Worm (Caenorhabditis elegans) whole organism, young adult: ENCODE results near the gene R07E5.11.

Experiments
- B0261.1 ChIP-seq: sonication (generic microtip); optimal IDR thresholded peaks from 2 replicates; lab custom pipeline; 2016; ENCODE audit warnings: mild to moderate bottlenecking, missing genetic modification characterization, moderate library complexity, missing compliant biosample characterization
- C17E4.6 ChIP-seq: fragments of 200-800 bp; sonication (Bioruptor generic); IDR thresholded peaks from 2 replicates; pipeline ENCODE4 v1.3.6; 2022; ENCODE audit warnings: missing genetic modification reagents, missing genetic modification characterization, missing compliant biosample characterization
- F37B4.10 ChIP-seq: fragments of 200-800 bp; sonication (Bioruptor generic); IDR thresholded peaks from 2 replicates; pipeline ENCODE4 v1.3.6; 2022; ENCODE audit warnings: missing genetic modification characterization, missing compliant biosample characterization
- F49E8.2 ChIP-seq: sonication (generic microtip); optimal IDR thresholded peaks from 3 replicates; lab custom pipeline; 2017; ENCODE audit warnings: missing genetic modification characterization, mild to moderate bottlenecking, missing compliant biosample characterization, antibody characterized with exemption, moderate library complexity; ENCODE audit not compliant: insufficient read depth
- F57A8.1 ChIP-seq: fragments of 200-800 bp; sonication (Bioruptor generic); optimal IDR thresholded peaks from 2 replicates; lab custom pipeline; 2018; ENCODE audit warnings: mild to moderate bottlenecking, missing genetic modification characterization, moderate library complexity, missing compliant biosample characterization
- F57C9.4 ChIP-seq: sonication (generic microtip); optimal IDR thresholded peaks from 2 replicates; lab custom pipeline; 2017; ENCODE audit warnings: mild to moderate bottlenecking, missing genetic modification characterization, missing compliant biosample characterization
- K12H6.12 ChIP-seq: fragments of 200-800 bp; sonication (Bioruptor generic); optimal IDR thresholded peaks from 2 replicates; lab custom pipeline; 2018; ENCODE audit warnings: mild to moderate bottlenecking, missing genetic modification characterization, missing compliant biosample characterization
- T26A5.8 ChIP-seq: sonication (generic microtip); optimal IDR thresholded peaks from 2 replicates; lab custom pipeline; 2016; ENCODE audit warnings: missing genetic modification characterization, missing compliant biosample characterization
- Y53G8AR.9 ChIP-seq: fragments of 200-800 bp; sonication (Bioruptor generic); conservative IDR thresholded peaks from 2 replicates; pipeline ENCODE4 v1.3.6; 2022; ENCODE audit warnings: missing genetic modification reagents, missing genetic modification characterization, missing compliant biosample characterization
- atf-7 ChIP-seq: sonication (generic microtip); optimal IDR thresholded peaks from 2 replicates; lab custom pipeline; 2017; ENCODE audit warnings: mild to moderate bottlenecking, missing genetic modification characterization, missing compliant biosample characterization
- bed-1 ChIP-seq: fragments of 200-800 bp; sonication (Bioruptor generic); IDR thresholded peaks from 2 replicates; pipeline ENCODE4 v1.3.6; 2022; ENCODE audit warnings: missing genetic modification reagents, missing genetic modification characterization, missing compliant biosample characterization
- ccch-3 ChIP-seq: fragments of 200-800 bp; sonication (Bioruptor generic); optimal IDR thresholded peaks from 2 replicates; lab custom pipeline; 2018; ENCODE audit warnings: mild to moderate bottlenecking, missing genetic modification characterization, missing compliant biosample characterization
- ceh-27 ChIP-seq: fragments of 200-800 bp; sonication (Bioruptor generic); optimal IDR thresholded peaks from 2 replicates; lab custom pipeline; 2018; ENCODE audit warnings: mild to moderate bottlenecking, missing genetic modification characterization, moderate library complexity, missing compliant biosample characterization
- ceh-58 ChIP-seq: fragments of 200-800 bp; sonication (Bioruptor generic); IDR thresholded peaks from 2 replicates; pipeline ENCODE4 v1.3.6; 2022; ENCODE audit warnings: missing genetic modification characterization, missing compliant biosample characterization
- die-1 ChIP-seq: sonication (generic microtip); optimal IDR thresholded peaks from 2 replicates; lab custom pipeline; 2016; ENCODE audit warnings: missing genotype, mild to moderate bottlenecking, missing genetic modification characterization, missing compliant biosample characterization
- dox-1 ChIP-seq: fragments of 200-800 bp; sonication (Bioruptor generic); IDR thresholded peaks from 2 replicates; pipeline ENCODE4 v1.3.6; 2022; ENCODE audit warnings: missing genetic modification reagents, missing genetic modification characterization, missing compliant biosample characterization
- fkh-3 ChIP-seq: sonication (generic microtip); optimal IDR thresholded peaks from 2 replicates; lab custom pipeline; 2016; ENCODE audit warnings: mild to moderate bottlenecking, missing genetic modification characterization, missing compliant biosample characterization
- him-1 ChIP-seq: sonication (generic microtip); optimal IDR thresholded peaks from 2 replicates; lab custom pipeline; 2016; ENCODE audit warnings: missing genotype, missing genetic modification reagents, missing genetic modification characterization, missing compliant biosample characterization
- hmg-1.2 ChIP-seq: fragments of 200-800 bp; sonication (Bioruptor generic); IDR thresholded peaks from 2 replicates; pipeline ENCODE4 v1.3.6; 2022; ENCODE audit warnings: missing genetic modification reagents, missing genetic modification characterization, missing compliant biosample characterization
- hrde-1 ChIP-seq: sonication (generic microtip); optimal IDR thresholded peaks from 2 replicates; lab custom pipeline; 2016; ENCODE audit warnings: missing genetic modification characterization, mild to moderate bottlenecking, missing compliant biosample characterization, moderate library complexity, missing genotype, missing genetic modification reagents, borderline replicate concordance
- lin-26 ChIP-seq: fragments of 200-800 bp; sonication (Bioruptor generic); IDR thresholded peaks from 2 replicates; pipeline ENCODE4 v1.3.6; 2022; ENCODE audit warnings: missing genetic modification reagents, missing genetic modification characterization, missing compliant biosample characterization
- rpc-1 ChIP-seq, 2 experiments: fragments of 150-350 bp in 1 of 2; sonication (generic microtip) in 1 of 2; optimal IDR thresholded peaks; 2 replicates each; lab custom pipeline; 2014 to 2018; ENCODE audit warnings: missing biosample characterization in 1 of 2, missing genetic modification characterization in 1 of 2, missing genetic modification reagents in 1 of 2, missing genotype in 1 of 2
- snpc-1.3 ChIP-seq: sonication (generic microtip); optimal IDR thresholded peaks from 2 replicates; lab custom pipeline; 2017; ENCODE audit warnings: missing genetic modification characterization, mild to moderate bottlenecking, missing compliant biosample characterization, antibody characterized with exemption, moderate library complexity, missing genotype, missing genetic modification reagents; ENCODE audit not compliant: insufficient read depth
- tbx-9 ChIP-seq: sonication (generic microtip); optimal IDR thresholded peaks from 2 replicates; lab custom pipeline; 2016; ENCODE audit warnings: borderline replicate concordance, missing genetic modification characterization, inconsistent platforms, missing compliant biosample characterization
- unc-62 ChIP-seq: fragments of 150-350 bp; optimal IDR thresholded peaks from 2 replicates; lab custom pipeline; 2014; ENCODE audit warnings: missing biosample characterization, missing genetic modification reagents, missing genetic modification characterization
- zim-3 ChIP-seq: sonication (generic microtip); optimal IDR thresholded peaks from 2 replicates; lab custom pipeline; 2017; ENCODE audit warnings: mild to moderate bottlenecking, missing genetic modification characterization, moderate library complexity, missing compliant biosample characterization
- ztf-25 ChIP-seq: fragments of 200-800 bp; sonication (Bioruptor generic); IDR thresholded peaks from 2 replicates; pipeline ENCODE4 v1.3.6; 2022; ENCODE audit warnings: missing genetic modification reagents, missing genetic modification characterization, missing compliant biosample characterization
- ztf-3 ChIP-seq: fragments of 200-800 bp; sonication (Bioruptor generic); optimal IDR thresholded peaks from 2 replicates; lab custom pipeline; 2018; ENCODE audit warnings: mild to moderate bottlenecking, missing genetic modification characterization, missing compliant biosample characterization

Gene R07E5.11

DNA sequence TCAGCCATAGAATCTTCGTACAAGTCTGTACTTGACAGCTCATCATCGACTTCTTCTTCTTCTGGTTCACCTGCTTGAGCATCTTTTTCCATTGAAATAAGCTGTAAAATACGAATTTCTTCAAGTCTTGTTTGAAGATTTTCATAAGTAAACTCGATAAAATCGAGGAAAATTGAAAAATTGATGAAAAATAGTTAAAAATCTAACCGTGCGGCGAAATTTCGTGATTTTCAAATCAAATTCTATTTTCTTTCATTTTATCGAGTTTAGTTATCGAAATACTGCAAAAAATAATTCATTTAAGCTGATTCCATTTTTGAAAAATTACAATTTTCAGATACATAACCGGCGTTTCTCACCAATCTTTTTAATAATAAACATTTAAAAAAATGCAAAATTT is at the start of gene R07E5.11:
Gene R07E5.11, minus strand, starts transcription at position 101 of the 400 bp plus-strand sequence.
- TF ChIP-seq him-1, result peak; percentile 34
- TF ChIP-seq zim-3, result no peak

DNA sequence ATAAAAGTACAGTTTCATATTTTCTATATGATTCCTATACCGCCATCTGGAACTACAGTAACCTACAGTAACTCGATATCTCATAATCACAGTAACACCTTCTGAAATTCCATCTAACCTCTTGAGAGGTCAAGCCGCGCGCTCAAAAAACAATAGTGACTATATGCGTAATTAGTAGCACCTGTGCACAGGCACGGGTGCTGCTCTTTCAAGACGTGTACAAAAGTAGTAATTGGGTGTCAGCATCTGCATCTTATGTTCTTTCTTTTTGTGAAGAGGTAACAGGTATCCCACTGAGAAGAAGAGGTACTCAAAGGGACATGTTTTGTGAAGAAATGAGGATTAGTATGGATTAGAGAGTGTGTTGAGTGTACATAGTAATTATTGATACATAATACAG is 46.3 kb upstream of the R07E5.11 start:
- TF ChIP-seq ceh-27 (GFP tag; lab: Kevin White, UChicago) (no peak), K12H6.12 (tag; lab: Kevin White, UChicago) (no peak), Y53G8AR.9 (GFP tag; lab: Robert Waterston, UW) (no peak), dox-1 (GFP tag; lab: Robert Waterston, UW) (no peak), lin-26 (GFP tag; lab: Robert Waterston, UW) (no peak), C17E4.6 (GFP tag; lab: Robert Waterston, UW) (no peak), fkh-3 (tag; lab: Kevin White, UChicago) (no peak), rpc-1 (optimal IDR thresholded peaks at IDR 0.05; lab: Kevin White, UChicago) (no peak), rpc-1 (tag; optimal IDR thresholded peaks at IDR 0.05; lab: Kevin White, UChicago) (no peak), F57C9.4 (tag; lab: Kevin White, UChicago) (no peak), snpc-1.3 (tag; lab: Kevin White, UChicago) (no peak)

ce11 chrIII:4460242-4460641 is 45.2 kb upstream of the R07E5.11 start:
- TF ChIP-seq atf-7 (tag; lab: Kevin White, UChicago) (no peak), B0261.1 (tag; lab: Kevin White, UChicago) (no peak), fkh-3 (tag; lab: Kevin White, UChicago) (no peak), die-1 (tag; lab: Kevin White, UChicago) (no peak), ccch-3 (GFP tag; lab: Kevin White, UChicago) (no peak), tbx-9 (tag; lab: Kevin White, UChicago) (no peak), ztf-3 (no peak)

DNA sequence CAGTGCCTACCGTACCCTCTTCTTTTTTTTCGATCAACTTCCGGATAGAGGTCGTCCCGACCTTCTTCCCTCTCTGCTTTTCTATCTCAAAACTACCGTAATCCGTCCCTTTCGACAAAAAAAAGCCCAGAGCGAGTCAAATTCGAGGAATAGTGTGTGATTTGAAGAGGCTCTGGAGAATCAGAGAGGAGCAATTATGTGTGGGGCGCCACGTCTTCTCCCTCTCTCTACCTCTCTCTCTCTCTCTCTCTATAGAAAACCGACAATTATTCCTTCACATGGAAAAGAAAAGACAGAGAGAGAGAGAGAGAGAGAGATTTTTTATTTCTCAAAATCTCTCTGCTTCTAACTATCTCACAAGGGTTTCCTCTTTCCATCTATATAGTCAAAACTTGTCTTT is 41.5 kb upstream of the R07E5.11 start:
- no peak for TF ChIP-seq T26A5.8 (tag; lab: Kevin White, UChicago)
- no peak for TF ChIP-seq F49E8.2 (tag; lab: Kevin White, UChicago)
- TF ChIP-seq hmg-1.2 (GFP tag; lab: Robert Waterston, UW), result peak; percentile 27; the same call in 1 of the 2 replicates

ce11 chrIII:4454919-4455318 is 39.9 kb upstream of the R07E5.11 start:
- TF ChIP-seq F57A8.1 (GFP tag; lab: Kevin White, UChicago) (no peak), lin-26 (GFP tag; lab: Robert Waterston, UW) (0 out of 2 replicates have a peak, but pooled peaks have one; percentile 19)
- TF ChIP-seq, all 124 proteins: peak for 1

ce11 chrIII:4453768-4454167 is 38.7 kb upstream of the R07E5.11 start:
- TF ChIP-seq die-1 (tag; lab: Kevin White, UChicago) (no peak), unc-62 (peak; percentile 89), ceh-58 (GFP tag; lab: Robert Waterston, UW) (no peak), bed-1 (GFP tag; lab: Robert Waterston, UW) (no peak), F37B4.10 (GFP tag; lab: Robert Waterston, UW) (no peak)

- TF ChIP-seq ztf-25 (GFP tag; lab: Robert Waterston, UW) (0 out of 2 replicates have a peak, but pooled peaks have one; percentile 9), hrde-1 (tag; lab: Kevin White, UChicago) (no peak)
Observed at ce11 chrIII:4453301-4453700, 38.3 kb upstream of the R07E5.11 start.
